Fruit fly (Drosophila melanogaster): ENCODE results near the gene fipi.

Gene fipi

dm6 chr2L:4810697-4811490 is 17.1 kb upstream of the fipi start:
- TF ChIP-seq Hr96 (GFP tag; optimal IDR thresholded peaks at IDR 0.05) (peak; percentile 26), Crg-1 (GFP tag; optimal IDR thresholded peaks at IDR 0.05) (peak; percentile 5), CG12768 (GFP tag; optimal IDR thresholded peaks at IDR 0.05) (no peak), cnc (optimal IDR thresholded peaks at IDR 0.05) (no peak), tj (GFP tag; optimal IDR thresholded peaks at IDR 0.05) (peak; percentile 39), kay (GFP tag; ENCODE audit: borderline replicate concordance) (peak; percentile 68), CG1620 (GFP tag; optimal IDR thresholded peaks at IDR 0.05) (peak; percentile 11), Mnt (GFP tag; optimal IDR thresholded peaks at IDR 0.05) (no peak), ovo (GFP tag; optimal IDR thresholded peaks at IDR 0.05) (no peak), CG11617 (GFP tag; optimal IDR thresholded peaks at IDR 0.05) (peak; percentile 77), CG5204 (GFP tag; optimal IDR thresholded peaks at IDR 0.05) (peak; percentile 70), CG33017 (tag; optimal IDR thresholded peaks at IDR 0.05) (peak; percentile 11), bab1 (GFP tag; optimal IDR thresholded peaks at IDR 0.05) (no peak), pad (GFP tag; optimal IDR thresholded peaks at IDR 0.05) (peak; percentile 27), Clk (GFP tag; optimal IDR thresholded peaks at IDR 0.05) (no peak), CG7101 (tag; optimal IDR thresholded peaks at IDR 0.05) (peak; percentile 11), cic (GFP tag; optimal IDR thresholded peaks at IDR 0.05) (no peak), CG7045 (GFP tag; optimal IDR thresholded peaks at IDR 0.05) (peak; percentile 63), CG14711 (tag; optimal IDR thresholded peaks at IDR 0.05) (peak; percentile 18), toe (GFP tag; optimal IDR thresholded peaks at IDR 0.05) (peak; percentile 37)

- TF ChIP-seq toe (GFP tag; optimal IDR thresholded peaks at IDR 0.05) (no peak), kay (GFP tag; ENCODE audit: borderline replicate concordance) (peak; percentile 76), CG33017 (tag; optimal IDR thresholded peaks at IDR 0.05) (peak; percentile 45), CG5204 (GFP tag; optimal IDR thresholded peaks at IDR 0.05) (peak; percentile 11), CG7101 (tag; optimal IDR thresholded peaks at IDR 0.05) (peak; percentile 54), CG12768 (GFP tag; optimal IDR thresholded peaks at IDR 0.05) (peak; percentile 47), Mnt (GFP tag; optimal IDR thresholded peaks at IDR 0.05) (peak; percentile 94), Clk (GFP tag; optimal IDR thresholded peaks at IDR 0.05) (no peak), cnc (optimal IDR thresholded peaks at IDR 0.05) (no peak), CG14711 (tag; optimal IDR thresholded peaks at IDR 0.05) (no peak), cic (GFP tag; optimal IDR thresholded peaks at IDR 0.05) (peak; percentile 80), bab1 (GFP tag; optimal IDR thresholded peaks at IDR 0.05) (peak; percentile 81), Hr96 (GFP tag; optimal IDR thresholded peaks at IDR 0.05) (no peak), CG1620 (GFP tag; optimal IDR thresholded peaks at IDR 0.05) (peak; percentile 1), Crg-1 (GFP tag; optimal IDR thresholded peaks at IDR 0.05) (peak; percentile 42), tj (GFP tag; optimal IDR thresholded peaks at IDR 0.05) (no peak), CG11617 (GFP tag; optimal IDR thresholded peaks at IDR 0.05) (no peak), CG7045 (GFP tag; optimal IDR thresholded peaks at IDR 0.05) (no peak), pad (GFP tag; optimal IDR thresholded peaks at IDR 0.05) (peak; percentile 33), ovo (GFP tag; optimal IDR thresholded peaks at IDR 0.05) (peak; percentile 26)
Measured at dm6 chr2L:4810044-4810609, 16.3 kb upstream of the fipi start.

dm6 chr2L:4807953-4808604 is 14.2 kb upstream of the fipi start:
- no peak for TF ChIP-seq Mnt (GFP tag; optimal IDR thresholded peaks at IDR 0.05)
- TF ChIP-seq kay (GFP tag; ENCODE audit: borderline replicate concordance): peak; percentile 58

dm6 chr2L:4806109-4806508 is 12.3 kb upstream of the fipi start:
- TF ChIP-seq kay (GFP tag; ENCODE audit: borderline replicate concordance) (no peak), Clk (GFP tag; optimal IDR thresholded peaks at IDR 0.05) (no peak), pad (GFP tag; optimal IDR thresholded peaks at IDR 0.05) (no peak), ovo (GFP tag; optimal IDR thresholded peaks at IDR 0.05) (no peak), Mnt (GFP tag; optimal IDR thresholded peaks at IDR 0.05) (no peak), CG14711 (tag; optimal IDR thresholded peaks at IDR 0.05) (no peak), cic (GFP tag; optimal IDR thresholded peaks at IDR 0.05) (no peak), CG12768 (GFP tag; optimal IDR thresholded peaks at IDR 0.05) (no peak), CG33017 (tag; optimal IDR thresholded peaks at IDR 0.05) (no peak), CG5204 (GFP tag; optimal IDR thresholded peaks at IDR 0.05) (no peak), CG1620 (GFP tag; optimal IDR thresholded peaks at IDR 0.05) (no peak), Hr96 (GFP tag; optimal IDR thresholded peaks at IDR 0.05) (no peak), bab1 (GFP tag; optimal IDR thresholded peaks at IDR 0.05) (no peak), CG7101 (tag; optimal IDR thresholded peaks at IDR 0.05) (no peak), CG11617 (GFP tag; optimal IDR thresholded peaks at IDR 0.05) (no peak)

dm6 chr2L:4801705-4802216 is 7.9 kb upstream of the fipi start, which contains the start of gene slf:
Gene slf, minus strand, starts transcription at chr2L:4801923.
- TF ChIP-seq cic (GFP tag; optimal IDR thresholded peaks at IDR 0.05) (no peak), CG11617 (GFP tag; optimal IDR thresholded peaks at IDR 0.05) (no peak), bab1 (GFP tag; optimal IDR thresholded peaks at IDR 0.05) (no peak), Crg-1 (GFP tag; optimal IDR thresholded peaks at IDR 0.05) (no peak), CG5204 (GFP tag; optimal IDR thresholded peaks at IDR 0.05) (no peak), toe (GFP tag; optimal IDR thresholded peaks at IDR 0.05) (no peak), pad (GFP tag; optimal IDR thresholded peaks at IDR 0.05) (no peak), kay (GFP tag; ENCODE audit: borderline replicate concordance) (no peak), CG33017 (tag; optimal IDR thresholded peaks at IDR 0.05) (no peak), Mnt (GFP tag; optimal IDR thresholded peaks at IDR 0.05) (no peak), CG7101 (tag; optimal IDR thresholded peaks at IDR 0.05) (no peak), tj (GFP tag; optimal IDR thresholded peaks at IDR 0.05) (no peak), ovo (GFP tag; optimal IDR thresholded peaks at IDR 0.05) (no peak), cnc (optimal IDR thresholded peaks at IDR 0.05) (no peak), Hr96 (GFP tag; optimal IDR thresholded peaks at IDR 0.05) (no peak), CG1620 (GFP tag; optimal IDR thresholded peaks at IDR 0.05) (no peak), CG14711 (tag; optimal IDR thresholded peaks at IDR 0.05) (no peak), Clk (GFP tag; optimal IDR thresholded peaks at IDR 0.05) (no peak)

All from whole organism, adult.